Worm (Caenorhabditis elegans) whole organism, L1 larva: ENCODE measurements around the gene EEED8.15.

Source experiments
- C04F5.9 ChIP-seq: sonication (generic microtip); optimal IDR thresholded peaks from 2 replicates; lab custom pipeline; 2016; ENCODE audit warnings: missing genetic modification characterization, missing compliant biosample characterization
- C16A3.4 ChIP-seq: fragments of 150-350 bp; optimal IDR thresholded peaks from 2 replicates; lab custom pipeline; 2014; ENCODE audit warnings: missing biosample characterization, missing genetic modification characterization
- alr-1 ChIP-seq: fragments of 200-800 bp; sonication (Bioruptor generic); optimal IDR thresholded peaks from 2 replicates; lab custom pipeline; 2018; ENCODE audit warnings: borderline replicate concordance, mild to moderate bottlenecking, missing genetic modification characterization, missing compliant biosample characterization
- aly-2 ChIP-seq: fragments of 150-350 bp; optimal IDR thresholded peaks from 2 replicates; lab custom pipeline; 2014; ENCODE audit warnings: missing biosample characterization, missing genetic modification characterization
- ama-1 ChIP-seq: fragments of 150-350 bp; optimal IDR thresholded peaks from 2 replicates; lab custom pipeline; 2014
- blmp-1 ChIP-seq: fragments of 150-350 bp; optimal IDR thresholded peaks from 2 replicates; lab custom pipeline; 2014; ENCODE audit warnings: missing biosample characterization, missing genetic modification characterization
- ceh-63 ChIP-seq: fragments of 200-800 bp; sonication (Bioruptor generic); optimal IDR thresholded peaks from 2 replicates; lab custom pipeline; 2018; ENCODE audit warnings: mild to moderate bottlenecking, missing genetic modification characterization, missing compliant biosample characterization
- ceh-8 ChIP-seq: fragments of 200-800 bp; sonication (Bioruptor generic); optimal IDR thresholded peaks from 2 replicates; lab custom pipeline; 2018; ENCODE audit warnings: mild to moderate bottlenecking, missing genetic modification characterization, moderate library complexity, missing compliant biosample characterization
- ceh-82 ChIP-seq, 3 experiments: fragments of 150-350 bp in 1 of 3; sonication (generic microtip) in 2 of 3; optimal IDR thresholded peaks; 2 replicates each; lab custom pipeline; 2014 to 2017; ENCODE audit warnings: missing biosample characterization in 3 of 3, missing genetic modification characterization in 3 of 3
- ceh-88 ChIP-seq: fragments of 200-800 bp; sonication (Bioruptor generic); IDR thresholded peaks from 2 replicates; pipeline ENCODE4 v1.3.6; 2022; ENCODE audit warnings: missing genetic modification characterization, missing compliant biosample characterization
- ces-1 ChIP-seq: fragments of 150-350 bp; optimal IDR thresholded peaks from 2 replicates; lab custom pipeline; 2014; ENCODE audit warnings: missing biosample characterization, missing genetic modification reagents, missing genetic modification characterization
- efl-1 ChIP-seq, 4 experiments: fragments of 150-350 bp; optimal IDR thresholded peaks in 3 of 4; peaks in 1 of 4; 1 replicate in 1 of 4; 2 replicates in 3 of 4; lab custom pipeline; 2014; ENCODE audit warnings: missing biosample characterization in 2 of 4, missing genetic modification characterization in 2 of 4, missing genetic modification reagents in 2 of 4
- egl-13 ChIP-seq: sonication (generic microtip); optimal IDR thresholded peaks from 2 replicates; lab custom pipeline; 2016; ENCODE audit warnings: missing genotype, missing genetic modification reagents, missing genetic modification characterization, missing compliant biosample characterization
- egl-27 ChIP-seq, 2 experiments: fragments of 150-350 bp in 1 of 2; sonication (generic microtip); optimal IDR thresholded peaks; 3 replicates each; lab custom pipeline; 2017 to 2018; ENCODE audit warnings: missing biosample characterization in 2 of 2, missing genetic modification characterization in 2 of 2, missing genetic modification reagents in 2 of 2
- elt-3 ChIP-seq, 6 experiments: fragments of 150-350 bp in 1 of 6; sonication (generic microtip); optimal IDR thresholded peaks; 2 replicates each; lab custom pipeline; 2017 to 2018; ENCODE audit warnings: missing biosample characterization in 6 of 6, missing genetic modification characterization in 6 of 6, inconsistent platforms in 1 of 6
- ets-5 ChIP-seq: fragments of 200-800 bp; sonication (Bioruptor generic); IDR thresholded peaks from 2 replicates; pipeline ENCODE4 v1.3.6; 2022; ENCODE audit warnings: missing genetic modification characterization, missing compliant biosample characterization
- fkh-10 ChIP-seq: sonication (generic microtip); optimal IDR thresholded peaks from 2 replicates; lab custom pipeline; 2017; ENCODE audit warnings: missing biosample characterization, missing genetic modification reagents, missing genetic modification characterization
- fos-1 ChIP-seq: fragments of 150-350 bp; optimal IDR thresholded peaks from 2 replicates; lab custom pipeline; 2014; ENCODE audit warnings: missing biosample characterization, missing genetic modification characterization
- grh-1 ChIP-seq: fragments of 200-800 bp; sonication (Bioruptor generic); IDR thresholded peaks from 2 replicates; pipeline ENCODE4 v1.3.6; 2022; ENCODE audit warnings: missing genetic modification reagents, missing genetic modification characterization, missing compliant biosample characterization
- hlh-17 ChIP-seq: fragments of 200-800 bp; sonication (Bioruptor generic); optimal IDR thresholded peaks from 2 replicates; lab custom pipeline; 2018; ENCODE audit warnings: missing genetic modification characterization, mild to moderate bottlenecking, missing compliant biosample characterization, moderate library complexity, borderline replicate concordance
- hlh-4 ChIP-seq: sonication (generic microtip); optimal IDR thresholded peaks from 2 replicates; lab custom pipeline; 2016; ENCODE audit warnings: mild to moderate bottlenecking, missing genetic modification characterization, missing compliant biosample characterization
- irx-1 ChIP-seq: sonication (generic microtip); optimal IDR thresholded peaks from 2 replicates; lab custom pipeline; 2016; ENCODE audit warnings: missing genetic modification characterization, missing compliant biosample characterization
- isw-1 ChIP-seq: fragments of 200-800 bp; sonication (Bioruptor generic); IDR thresholded peaks from 2 replicates; pipeline ENCODE4 v1.3.6; 2022; ENCODE audit warnings: missing genetic modification characterization, missing compliant biosample characterization
- jun-1 ChIP-seq: fragments of 150-350 bp; optimal IDR thresholded peaks from 2 replicates; lab custom pipeline; 2014; ENCODE audit warnings: missing biosample characterization, missing genetic modification reagents, missing genetic modification characterization
- lin-13 ChIP-seq: fragments of 150-350 bp; optimal IDR thresholded peaks from 2 replicates; lab custom pipeline; 2014; ENCODE audit warnings: missing biosample characterization, missing genetic modification reagents, missing genetic modification characterization
- lin-15B ChIP-seq: fragments of 150-350 bp; sonication (generic microtip); optimal IDR thresholded peaks from 3 replicates; lab custom pipeline; 2014; ENCODE audit warnings: missing biosample characterization, missing genetic modification characterization
- lsy-2 ChIP-seq, 2 experiments: fragments of 150-350 bp; optimal IDR thresholded peaks; 2 replicates each; lab custom pipeline; 2014; ENCODE audit warnings: missing biosample characterization in 2 of 2, missing genetic modification characterization in 2 of 2
- mab-9 ChIP-seq: fragments of 200-800 bp; sonication (Bioruptor generic); IDR thresholded peaks from 2 replicates; pipeline ENCODE4 v1.3.6; 2022; ENCODE audit warnings: missing genetic modification reagents, missing genetic modification characterization, missing compliant biosample characterization
- mdl-1 ChIP-seq, 2 experiments: fragments of 150-350 bp; optimal IDR thresholded peaks; 2 replicates each; lab custom pipeline; 2014 to 2017; ENCODE audit warnings: missing biosample characterization in 2 of 2, missing genetic modification characterization in 2 of 2, inconsistent platforms in 1 of 2
- mef-2 ChIP-seq: fragments of 150-350 bp; optimal IDR thresholded peaks from 2 replicates; lab custom pipeline; 2014; ENCODE audit warnings: missing biosample characterization, missing genetic modification characterization
- nhr-11 ChIP-seq: fragments of 150-350 bp; optimal IDR thresholded peaks from 2 replicates; lab custom pipeline; 2014; ENCODE audit warnings: missing biosample characterization, missing genetic modification characterization
- nhr-12 ChIP-seq: sonication (generic microtip); optimal IDR thresholded peaks from 2 replicates; lab custom pipeline; 2017; ENCODE audit warnings: missing biosample characterization, missing genetic modification characterization
- nhr-19 ChIP-seq: fragments of 200-800 bp; sonication (Bioruptor generic); conservative IDR thresholded peaks from 2 replicates; pipeline ENCODE4 v1.3.6; 2022; ENCODE audit warnings: missing genetic modification characterization, missing compliant biosample characterization
- nhr-28 ChIP-seq: fragments of 150-350 bp; optimal IDR thresholded peaks from 2 replicates; lab custom pipeline; 2014; ENCODE audit warnings: missing biosample characterization, missing genetic modification characterization
- nhr-47 ChIP-seq: sonication (generic microtip); optimal IDR thresholded peaks from 2 replicates; lab custom pipeline; 2016; ENCODE audit warnings: mild to moderate bottlenecking, missing genetic modification characterization, moderate library complexity, missing compliant biosample characterization
- nhr-77 ChIP-seq: fragments of 150-350 bp; optimal IDR thresholded peaks from 2 replicates; lab custom pipeline; 2014; ENCODE audit warnings: missing biosample characterization, missing genetic modification characterization
- nhr-84 ChIP-seq: sonication (generic microtip); optimal IDR thresholded peaks from 2 replicates; lab custom pipeline; 2017; ENCODE audit warnings: missing biosample characterization, missing genetic modification characterization
- nhr-90 ChIP-seq: sonication (generic microtip); optimal IDR thresholded peaks from 2 replicates; lab custom pipeline; 2016; ENCODE audit warnings: mild to moderate bottlenecking, missing genetic modification characterization, missing compliant biosample characterization; ENCODE audit not compliant: poor library complexity
- pag-3 ChIP-seq: sonication (generic microtip); optimal IDR thresholded peaks from 2 replicates; lab custom pipeline; 2017; ENCODE audit warnings: missing genetic modification characterization, mild to moderate bottlenecking, missing compliant biosample characterization, antibody characterized with exemption, borderline replicate concordance; ENCODE audit not compliant: insufficient read depth
- pax-3 ChIP-seq: fragments of 200-800 bp; sonication (Bioruptor generic); optimal IDR thresholded peaks from 2 replicates; lab custom pipeline; 2018; ENCODE audit warnings: mild to moderate bottlenecking, missing genetic modification characterization, moderate library complexity, missing compliant biosample characterization
- rnt-1 ChIP-seq: sonication (generic microtip); optimal IDR thresholded peaks from 2 replicates; lab custom pipeline; 2016; ENCODE audit warnings: mild to moderate bottlenecking, missing genetic modification characterization, moderate library complexity, missing compliant biosample characterization
- skn-1 ChIP-seq: fragments of 150-350 bp; optimal IDR thresholded peaks from 2 replicates; lab custom pipeline; 2014; ENCODE audit warnings: missing biosample characterization, missing genetic modification characterization
- snpc-4 ChIP-seq: fragments of 150-350 bp; optimal IDR thresholded peaks from 2 replicates; lab custom pipeline; 2014; ENCODE audit warnings: missing biosample characterization, missing genetic modification characterization
- snu-23 ChIP-seq: sonication (generic microtip); optimal IDR thresholded peaks from 2 replicates; lab custom pipeline; 2016; ENCODE audit warnings: missing genetic modification characterization, missing compliant biosample characterization
- sptf-1 ChIP-seq: fragments of 150-350 bp; optimal IDR thresholded peaks from 2 replicates; lab custom pipeline; 2014; ENCODE audit warnings: missing biosample characterization, missing genetic modification characterization
- sup-37 ChIP-seq: fragments of 200-800 bp; sonication (Bioruptor generic); optimal IDR thresholded peaks from 2 replicates; lab custom pipeline; 2018; ENCODE audit warnings: mild to moderate bottlenecking, missing genetic modification characterization, missing compliant biosample characterization
- swsn-7 ChIP-seq: sonication (generic microtip); optimal IDR thresholded peaks from 2 replicates; lab custom pipeline; 2016; ENCODE audit warnings: missing genetic modification characterization, missing compliant biosample characterization
- tbx-2 ChIP-seq: sonication (generic microtip); optimal IDR thresholded peaks from 2 replicates; lab custom pipeline; 2016; ENCODE audit warnings: missing genetic modification characterization, missing compliant biosample characterization
- unc-30 ChIP-seq: sonication (generic microtip); optimal IDR thresholded peaks from 2 replicates; lab custom pipeline; 2017; ENCODE audit warnings: missing biosample characterization, missing genetic modification characterization
- vab-15 ChIP-seq: sonication (generic microtip); optimal IDR thresholded peaks from 2 replicates; lab custom pipeline; 2017; ENCODE audit warnings: missing genotype, mild to moderate bottlenecking, missing genetic modification characterization, missing compliant biosample characterization
- xbp-1 ChIP-seq: sonication (generic microtip); optimal IDR thresholded peaks from 2 replicates; lab custom pipeline; 2016; ENCODE audit warnings: missing genetic modification characterization, missing compliant biosample characterization
- zip-4 ChIP-seq: fragments of 200-800 bp; sonication (Bioruptor generic); optimal IDR thresholded peaks from 2 replicates; lab custom pipeline; 2018; ENCODE audit warnings: mild to moderate bottlenecking, missing genetic modification characterization, moderate library complexity, missing compliant biosample characterization

Gene EEED8.15

DNA sequence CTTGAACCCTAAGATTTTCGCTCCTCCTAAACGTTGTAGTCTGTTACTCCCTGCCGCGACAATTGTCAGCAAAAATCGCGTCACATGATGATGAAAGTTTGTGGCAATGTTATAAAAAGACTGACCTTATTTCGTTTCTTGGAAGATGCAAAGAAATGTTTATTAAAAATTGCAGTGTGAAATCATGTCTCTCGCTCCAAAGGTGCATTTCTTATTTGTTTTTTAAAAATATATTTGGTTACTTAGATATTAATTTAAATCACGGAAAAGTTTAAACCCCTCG is 40.8 kb upstream of the EEED8.15 start (continued):
- TF ChIP-seq fos-1 (tag; lab: Kevin White, UChicago) = no peak
- no peak for TF ChIP-seq unc-30 (tag; lab: Kevin White, UChicago)
- no peak for TF ChIP-seq swsn-7 (tag; lab: Kevin White, UChicago)
- no peak for TF ChIP-seq snpc-4
- no peak for TF ChIP-seq sup-37 (GFP tag; lab: Kevin White, UChicago)
- TF ChIP-seq nhr-28 = no peak
- no peak for TF ChIP-seq grh-1 (GFP tag; lab: Robert Waterston, UW)
- TF ChIP-seq mdl-1 (tag; optimal IDR thresholded peaks at IDR 0.05; lab: Kevin White, UChicago) = no peak
- no peak for TF ChIP-seq blmp-1 (tag; lab: Kevin White, UChicago)
- peak; percentile 13 for TF ChIP-seq xbp-1 (tag; lab: Kevin White, UChicago)
- no peak for TF ChIP-seq fkh-10 (GFP tag; lab: Kevin White, UChicago)
- TF ChIP-seq ets-5 (GFP tag; lab: Robert Waterston, UW) = no peak
- TF ChIP-seq nhr-90 (tag; lab: Kevin White, UChicago) = peak; percentile 25
- no peak for TF ChIP-seq lin-15B (tag; lab: Kevin White, UChicago)
- no peak for TF ChIP-seq irx-1 (tag; lab: Kevin White, UChicago)
- TF ChIP-seq skn-1 (tag; lab: Kevin White, UChicago) = peak; percentile 92
- no peak for TF ChIP-seq nhr-77
- TF ChIP-seq hlh-17 (GFP tag; lab: Kevin White, UChicago) = no peak
- TF ChIP-seq nhr-12 (tag; lab: Kevin White, UChicago) = no peak
- TF ChIP-seq ces-1 (GFP tag; lab: Kevin White, UChicago) = no peak
- no peak for TF ChIP-seq mef-2
- no peak for TF ChIP-seq C16A3.4 (tag; lab: Kevin White, UChicago)
- TF ChIP-seq sptf-1 (tag; lab: Kevin White, UChicago) = no peak
- peak; percentile 22 for TF ChIP-seq nhr-47 (tag; lab: Kevin White, UChicago)
- no peak for TF ChIP-seq ceh-88 (GFP tag; lab: Robert Waterston, UW)
- TF ChIP-seq jun-1 (tag; lab: Kevin White, UChicago) = no peak
- TF ChIP-seq vab-15 (tag; lab: Kevin White, UChicago) = no peak
- TF ChIP-seq rnt-1 (tag; lab: Kevin White, UChicago) = peak; percentile 12
- TF ChIP-seq aly-2 (tag; lab: Kevin White, UChicago) = no peak
- TF ChIP-seq tbx-2 (tag; lab: Kevin White, UChicago) = no peak
- TF ChIP-seq ceh-8 (GFP tag; lab: Kevin White, UChicago) = no peak
- no peak for TF ChIP-seq egl-27 (tag; optimal IDR thresholded peaks at IDR 0.05; lab: Kevin White, UChicago)
- TF ChIP-seq efl-1 (optimal IDR thresholded peaks at IDR 0.05; lab: Kevin White, UChicago) = no peak
- TF ChIP-seq efl-1 (GFP tag; optimal IDR thresholded peaks at IDR 0.05 in 1 of 2; lab: Kevin White, UChicago) = no peak
- TF ChIP-seq ama-1 (lab: Kevin White, UChicago) = no peak
- no peak for TF ChIP-seq isw-1 (GFP tag; lab: Robert Waterston, UW)
- TF ChIP-seq alr-1 (tag; lab: Kevin White, UChicago) = no peak
- TF ChIP-seq ceh-82 (tag; optimal IDR thresholded peaks at IDR 0.05; lab: Kevin White, UChicago) = no peak
- TF ChIP-seq nhr-84 (tag; lab: Kevin White, UChicago) = no peak
- no peak for TF ChIP-seq hlh-4
- TF ChIP-seq pax-3 = no peak
- peak in 1 of 6 experiments; percentile 37 for TF ChIP-seq elt-3 (tag; optimal IDR thresholded peaks at IDR 0.05; lab: Kevin White, UChicago)

DNA sequence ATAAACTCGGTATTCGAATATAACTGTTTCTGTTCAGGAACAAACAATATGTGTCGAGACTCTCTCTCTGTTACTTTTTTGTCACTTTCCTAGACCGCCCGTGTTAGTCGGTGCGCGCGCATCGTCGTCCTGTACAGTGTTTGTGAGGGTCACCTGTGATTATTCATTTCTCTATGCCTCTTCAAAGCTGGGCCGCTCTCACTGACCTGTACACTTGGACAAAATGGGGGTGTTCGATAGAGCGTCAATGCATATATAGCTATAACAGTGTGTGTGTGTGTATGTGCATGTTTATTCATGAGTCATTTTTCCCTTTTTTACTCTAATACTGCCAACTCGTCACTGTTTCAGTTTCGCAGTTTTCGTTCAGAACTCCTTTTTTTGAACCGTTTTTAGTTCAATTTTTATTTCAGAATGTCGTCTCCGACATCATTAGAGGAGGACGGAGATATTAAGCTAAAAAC is 39.4 kb upstream of the EEED8.15 start, which contains the start of gene pkc-3:
Gene pkc-3 (plus strand): TSS at position 414 of the 464 bp plus-strand sequence.
- TF ChIP-seq hlh-4 (no peak), aly-2 (tag; lab: Kevin White, UChicago) (peak; percentile 11), pag-3 (no peak), egl-13 (tag; lab: Kevin White, UChicago) (no peak), xbp-1 (tag; lab: Kevin White, UChicago) (peak; percentile 30), snu-23 (GFP tag; lab: Kevin White, UChicago) (peak; percentile 80), ceh-63 (GFP tag; lab: Kevin White, UChicago) (no peak), C04F5.9 (tag; lab: Kevin White, UChicago) (no peak), fos-1 (tag; lab: Kevin White, UChicago) (peak; percentile 10), nhr-19 (GFP tag; lab: Robert Waterston, UW) (peak; percentile 56), tbx-2 (tag; lab: Kevin White, UChicago) (peak; percentile 32), mab-9 (GFP tag; lab: Robert Waterston, UW) (no peak), lin-15B (tag; lab: Kevin White, UChicago) (peak; percentile 17), lin-13 (GFP tag; lab: Kevin White, UChicago) (peak; percentile 40), ces-1 (GFP tag; lab: Kevin White, UChicago) (no peak), zip-4 (GFP tag; lab: Kevin White, UChicago) (peak; percentile 18), C16A3.4 (tag; lab: Kevin White, UChicago) (peak; percentile 60), lsy-2 (tag; optimal IDR thresholded peaks at IDR 0.05; lab: Kevin White, UChicago) (peak; percentile 56 to 58), nhr-11 (tag; lab: Kevin White, UChicago) (no peak)
